Fruit fly (Drosophila melanogaster): ENCODE data around the gene rdgA.

The rdgA gene

dm6 chrX:8896080-8896479 is 10.8 kb upstream of the rdgA start (continued):
- TF ChIP-seq CG15514 (GFP tag; optimal IDR thresholded peaks at IDR 0.05) (peak; percentile 87), CG4730 (GFP tag; IDR thresholded peaks at IDR 0.05) (peak; percentile 94), CrebB (tag; optimal IDR thresholded peaks at IDR 0.05) (peak; percentile 93), Gsc (GFP tag; IDR thresholded peaks at IDR 0.05) (no peak; the same call in 1 of the 2 replicates), klu (GFP tag; IDR thresholded peaks at IDR 0.05) (peak; percentile 89), Tbp (GFP tag; optimal IDR thresholded peaks at IDR 0.05) (no peak), CG11695 (GFP tag; IDR thresholded peaks at IDR 0.05) (peak; percentile 95), Ets97D (GFP tag; optimal IDR thresholded peaks at IDR 0.05) (peak; percentile 29), ranshi (GFP tag; IDR thresholded peaks at IDR 0.05) (peak; percentile 93), sim (GFP tag; IDR thresholded peaks at IDR 0.05) (peak; percentile 93), CG7963 (GFP tag; IDR thresholded peaks at IDR 0.05; ENCODE audit: partially characterized antibody) (no peak), pzg (GFP tag; optimal IDR thresholded peaks at IDR 0.05) (peak; percentile 7), CG1602 (GFP tag; optimal IDR thresholded peaks at IDR 0.05) (peak; percentile 93), CG17802 (tag; optimal IDR thresholded peaks at IDR 0.05) (peak; percentile 74), Asciz (GFP tag; optimal IDR thresholded peaks at IDR 0.05) (peak; percentile 86), Gug (GFP tag; IDR thresholded peaks at IDR 0.05) (peak; percentile 93), CG31441 (GFP tag; IDR thresholded peaks at IDR 0.05) (peak; percentile 96), CG15479 (GFP tag; optimal IDR thresholded peaks at IDR 0.05) (no peak), tll (GFP tag; optimal IDR thresholded peaks at IDR 0.05) (no peak), sd (tag; optimal IDR thresholded peaks at IDR 0.05) (peak; percentile 82), Abd-B (GFP tag; optimal IDR thresholded peaks at IDR 0.05) (peak; percentile 93), CG18476 (GFP tag; optimal IDR thresholded peaks at IDR 0.05) (peak; percentile 84), pros (GFP tag; optimal IDR thresholded peaks at IDR 0.05) (no peak), CG12942 (GFP tag; optimal IDR thresholded peaks at IDR 0.05) (peak; percentile 91), yki (optimal IDR thresholded peaks at IDR 0.05) (no peak), Blimp-1 (GFP tag; optimal IDR thresholded peaks at IDR 0.05) (peak; percentile 91), Mrtf (GFP tag; IDR thresholded peaks at IDR 0.05) (peak; percentile 96), Oaz (GFP tag; IDR thresholded peaks at IDR 0.05) (peak; percentile 92), CG2199 (GFP tag; IDR thresholded peaks at IDR 0.05) (peak; percentile 97), CG5245 (GFP tag; optimal IDR thresholded peaks at IDR 0.05) (peak; percentile 93), CHES-1-like (GFP tag; optimal IDR thresholded peaks at IDR 0.05) (peak; percentile 10), Kr (GFP tag; optimal IDR thresholded peaks at IDR 0.05) (no peak), NC2β (GFP tag; optimal IDR thresholded peaks at IDR 0.05) (peak; percentile 56), CG1603 (tag; optimal IDR thresholded peaks at IDR 0.05) (peak; percentile 97), cad (GFP tag; optimal IDR thresholded peaks at IDR 0.05) (no peak), ab (GFP tag; optimal IDR thresholded peaks at IDR 0.05) (peak; percentile 23), PHDP (tag; optimal IDR thresholded peaks at IDR 0.05) (peak; percentile 94), Scr (GFP tag; IDR thresholded peaks at IDR 0.05; ENCODE audit: partially characterized antibody) (no peak), dmrt99B (tag; optimal IDR thresholded peaks at IDR 0.05) (peak; percentile 97), CG17361 (GFP tag; IDR thresholded peaks at IDR 0.05) (peak; percentile 92), CG14014 (GFP tag; IDR thresholded peaks at IDR 0.05) (peak; percentile 96), CG3726 (GFP tag; IDR thresholded peaks at IDR 0.05) (peak; percentile 95), esg (GFP tag; conservative IDR thresholded peaks at IDR 0.05) (peak; percentile 95), CG1529 (GFP tag; optimal IDR thresholded peaks at IDR 0.05) (peak; percentile 90), zfh1 (GFP tag; IDR thresholded peaks at IDR 0.05) (peak; percentile 97), CG13624 (GFP tag; optimal IDR thresholded peaks at IDR 0.05) (peak; percentile 68), Fer2 (tag; optimal IDR thresholded peaks at IDR 0.05) (peak; percentile 69), twi (tag; optimal IDR thresholded peaks at IDR 0.05) (peak; percentile 81), CG12155 (GFP tag; optimal IDR thresholded peaks at IDR 0.05) (peak; percentile 92), toy (GFP tag; IDR thresholded peaks at IDR 0.05) (peak; percentile 89), Jarid2 (GFP tag; optimal IDR thresholded peaks at IDR 0.05) (peak; percentile 76)

All from whole organism, embryonic.